Fruit fly (Drosophila melanogaster) whole organism, prepupa: Measurements from ENCODE around the gene CG14174.

ENCODE experiments used
- Blimp-1 ChIP-seq: fragments of 200-800 bp; sonication (Bioruptor generic); optimal IDR thresholded peaks from 3 replicates; lab custom pipeline; 2017; ENCODE audit warnings: missing biosample characterization, missing genetic modification characterization, mild to moderate bottlenecking, moderate library complexity, missing genetic modification reagents
- CG10669 ChIP-seq: fragments of 200-800 bp; sonication (Bioruptor generic); optimal IDR thresholded peaks from 3 replicates; lab custom pipeline; 2018; ENCODE audit warnings: missing biosample characterization, mild to moderate bottlenecking, missing genetic modification characterization, moderate library complexity
- CG11294 ChIP-seq: fragments of 200-800 bp; sonication (Bioruptor generic); IDR thresholded peaks from 2 replicates; pipeline ENCODE4 v1.3.6; 2022; ENCODE audit warnings: missing biosample characterization, missing genetic modification characterization
- CG11762 ChIP-seq: fragments of 200-800 bp; sonication (Bioruptor generic); optimal IDR thresholded peaks from 3 replicates; lab custom pipeline; 2016; ENCODE audit warnings: missing biosample characterization, missing genetic modification characterization; ENCODE audit not compliant: insufficient read depth
- CG15336 ChIP-seq: fragments of 200-800 bp; sonication (Bioruptor generic); IDR thresholded peaks from 2 replicates; pipeline ENCODE4 v1.3.6; 2022; ENCODE audit warnings: missing biosample characterization, missing genetic modification characterization
- CG16779 ChIP-seq: fragments of 200-800 bp; sonication (Bioruptor generic); optimal IDR thresholded peaks from 3 replicates; lab custom pipeline; 2017; ENCODE audit warnings: missing biosample characterization, mild to moderate bottlenecking, missing genetic modification characterization
- CG3032 ChIP-seq: fragments of 200-800 bp; optimal IDR thresholded peaks from 2 replicates; lab custom pipeline; 2019; ENCODE audit warnings: missing biosample characterization, mild to moderate bottlenecking, missing genetic modification characterization, moderate library complexity
- CG31627 ChIP-seq: fragments of 200-800 bp; sonication (Bioruptor generic); optimal IDR thresholded peaks from 3 replicates; lab custom pipeline; 2016; ENCODE audit warnings: missing biosample characterization, missing genetic modification characterization
- CG32006 ChIP-seq: fragments of 200-800 bp; sonication (Bioruptor generic); optimal IDR thresholded peaks from 3 replicates; lab custom pipeline; 2017; ENCODE audit warnings: missing biosample characterization, mild to moderate bottlenecking, missing genetic modification characterization
- CG34406 ChIP-seq: fragments of 200-800 bp; sonication (Bioruptor generic); optimal IDR thresholded peaks from 3 replicates; lab custom pipeline; 2016; ENCODE audit warnings: missing biosample characterization, missing genetic modification characterization
- CG6163 ChIP-seq: fragments of 200-800 bp; sonication (Bioruptor generic); IDR thresholded peaks from 3 replicates; pipeline ENCODE4 v1.3.6; 2022; ENCODE audit warnings: missing biosample characterization, missing genetic modification characterization
- CG6276 ChIP-seq: fragments of 200-800 bp; sonication (Bioruptor generic); optimal IDR thresholded peaks from 2 replicates; lab custom pipeline; 2017; ENCODE audit warnings: missing biosample characterization, mild to moderate bottlenecking, missing genetic modification characterization
- CG6792 ChIP-seq: fragments of 200-800 bp; sonication (Bioruptor generic); optimal IDR thresholded peaks from 3 replicates; lab custom pipeline; 2016; ENCODE audit warnings: missing biosample characterization, missing genetic modification characterization
- CG6808 ChIP-seq: fragments of 200-800 bp; sonication (Bioruptor generic); optimal IDR thresholded peaks from 3 replicates; lab custom pipeline; 2017; ENCODE audit warnings: missing biosample characterization, missing genetic modification characterization, mild to moderate bottlenecking, moderate library complexity, missing genetic modification reagents
- CG6854 ChIP-seq: fragments of 200-800 bp; sonication (Bioruptor generic); optimal IDR thresholded peaks from 2 replicates; lab custom pipeline; 2017; ENCODE audit warnings: missing biosample characterization, mild to moderate bottlenecking, missing genetic modification characterization
- CG8319 ChIP-seq: fragments of 200-800 bp; sonication (Bioruptor generic); optimal IDR thresholded peaks from 3 replicates; lab custom pipeline; 2016; ENCODE audit warnings: missing biosample characterization, missing genetic modification characterization
- CG9139 ChIP-seq: fragments of 200-800 bp; sonication (Bioruptor generic); optimal IDR thresholded peaks from 3 replicates; lab custom pipeline; 2017; ENCODE audit warnings: missing biosample characterization, mild to moderate bottlenecking, missing genetic modification characterization
- Eip75B ChIP-seq: fragments of 200-800 bp; sonication (Bioruptor generic); optimal IDR thresholded peaks from 3 replicates; lab custom pipeline; 2016; ENCODE audit warnings: missing biosample characterization, missing genetic modification characterization
- Eip78C ChIP-seq: fragments of 200-800 bp; sonication (Bioruptor generic); peaks from one replicate; lab custom pipeline; 2016; ENCODE audit warnings: missing biosample characterization, missing genetic modification characterization
- Eip93F ChIP-seq: fragments of 200-800 bp; sonication (Bioruptor generic); optimal IDR thresholded peaks from 2 replicates; lab custom pipeline; 2016; ENCODE audit warnings: missing biosample characterization, mild to moderate bottlenecking, missing genetic modification characterization
- Ets21C ChIP-seq: fragments of 200-800 bp; sonication (Bioruptor generic); optimal IDR thresholded peaks from 3 replicates; lab custom pipeline; 2016; ENCODE audit warnings: missing biosample characterization, missing genetic modification characterization
- Ets96B ChIP-seq: fragments of 200-800 bp; optimal IDR thresholded peaks from 2 replicates; lab custom pipeline; 2019; ENCODE audit warnings: missing biosample characterization, mild to moderate bottlenecking, missing genetic modification characterization, moderate library complexity
- Gug ChIP-seq: fragments of 200-800 bp; sonication (Bioruptor generic); IDR thresholded peaks from 2 replicates; pipeline ENCODE4 v1.3.6; 2022; ENCODE audit warnings: missing biosample characterization, missing genetic modification characterization
- Hr38 ChIP-seq: sonication (Bioruptor generic); optimal IDR thresholded peaks from 2 replicates; lab custom pipeline; 2016; ENCODE audit warnings: missing biosample characterization, missing genetic modification characterization
- Hr39 ChIP-seq: fragments of 200-800 bp; sonication (Bioruptor generic); optimal IDR thresholded peaks from 2 replicates; lab custom pipeline; 2016; ENCODE audit warnings: missing biosample characterization, missing genetic modification characterization
- Hr4 ChIP-seq: fragments of 200-800 bp; sonication (Bioruptor generic); optimal IDR thresholded peaks from 3 replicates; lab custom pipeline; 2016; ENCODE audit warnings: missing biosample characterization, missing genetic modification characterization
- Met ChIP-seq: fragments of 200-800 bp; sonication (Bioruptor generic); optimal IDR thresholded peaks from 3 replicates; lab custom pipeline; 2016; ENCODE audit warnings: missing biosample characterization, missing genetic modification characterization
- Smox ChIP-seq: fragments of 200-800 bp; sonication (Bioruptor generic); optimal IDR thresholded peaks from 3 replicates; lab custom pipeline; 2016; ENCODE audit warnings: missing biosample characterization, missing genetic modification characterization
- Sox15 ChIP-seq: fragments of 200-800 bp; sonication (Bioruptor generic); optimal IDR thresholded peaks from 3 replicates; lab custom pipeline; 2016; ENCODE audit warnings: missing biosample characterization, missing genetic modification characterization
- achi ChIP-seq: fragments of 200-800 bp; sonication (Bioruptor generic); optimal IDR thresholded peaks from 3 replicates; lab custom pipeline; 2016; ENCODE audit warnings: missing biosample characterization, missing genetic modification characterization
- cyc ChIP-seq: fragments of 200-800 bp; sonication (Bioruptor generic); optimal IDR thresholded peaks from 3 replicates; lab custom pipeline; 2016; ENCODE audit warnings: missing biosample characterization, missing genetic modification characterization
- dac ChIP-seq: fragments of 200-800 bp; sonication (Bioruptor generic); optimal IDR thresholded peaks from 2 replicates; lab custom pipeline; 2017; ENCODE audit warnings: missing biosample characterization, mild to moderate bottlenecking, missing genetic modification characterization
- dsx ChIP-seq: fragments of 200-800 bp; optimal IDR thresholded peaks from 3 replicates; lab custom pipeline; 2019; ENCODE audit warnings: missing biosample characterization, mild to moderate bottlenecking, missing genetic modification characterization, moderate library complexity; ENCODE audit not compliant: poor library complexity, severe bottlenecking
- eg ChIP-seq: fragments of 200-800 bp; sonication (Bioruptor generic); IDR thresholded peaks from 3 replicates; pipeline ENCODE4 v1.3.6; 2022; ENCODE audit warnings: missing biosample characterization, missing genetic modification characterization
- esn ChIP-seq: fragments of 200-800 bp; sonication (Bioruptor generic); optimal IDR thresholded peaks from 2 replicates; lab custom pipeline; 2016; ENCODE audit warnings: missing biosample characterization, mild to moderate bottlenecking, missing genetic modification characterization, moderate library complexity
- fkh ChIP-seq: fragments of 200-800 bp; sonication (Bioruptor generic); optimal IDR thresholded peaks from 3 replicates; lab custom pipeline; 2017; ENCODE audit warnings: missing biosample characterization, mild to moderate bottlenecking, missing genetic modification characterization, moderate library complexity
- lz ChIP-seq: fragments of 200-800 bp; sonication (Bioruptor generic); optimal IDR thresholded peaks from 3 replicates; lab custom pipeline; 2016; ENCODE audit warnings: missing biosample characterization, missing genetic modification characterization
- net ChIP-seq: fragments of 200-800 bp; sonication (Bioruptor generic); optimal IDR thresholded peaks from 3 replicates; lab custom pipeline; 2016; ENCODE audit warnings: missing biosample characterization, missing genetic modification characterization
- pdm3 ChIP-seq: fragments of 200-800 bp; sonication (Bioruptor generic); optimal IDR thresholded peaks from 3 replicates; lab custom pipeline; 2016; ENCODE audit warnings: missing biosample characterization, missing genetic modification characterization
- salr ChIP-seq, 2 experiments: fragments of 200-800 bp; sonication (Bioruptor generic); optimal IDR thresholded peaks; 3 replicates each; lab custom pipeline; 2016 to 2018; ENCODE audit warnings: missing biosample characterization in 2 of 2, missing genetic modification characterization in 2 of 2, mild to moderate bottlenecking in 1 of 2
- ss ChIP-seq, 2 experiments: fragments of 200-800 bp; sonication (Bioruptor generic); optimal IDR thresholded peaks; 2 replicates in 1 of 2; 3 replicates in 1 of 2; lab custom pipeline; 2017 to 2018; ENCODE audit warnings: mild to moderate bottlenecking in 2 of 2, missing biosample characterization in 2 of 2, missing genetic modification characterization in 2 of 2, moderate library complexity in 1 of 2
- topi ChIP-seq: fragments of 200-800 bp; sonication (Bioruptor generic); optimal IDR thresholded peaks from 3 replicates; lab custom pipeline; 2016; ENCODE audit warnings: missing biosample characterization, missing genetic modification characterization
- vri ChIP-seq: fragments of 200-800 bp; sonication (Bioruptor generic); optimal IDR thresholded peaks from 3 replicates; lab custom pipeline; 2016; ENCODE audit warnings: missing biosample characterization, mild to moderate bottlenecking, missing genetic modification characterization

CG14174 gene

dm6 chr3L:9692892-9693551 lies 26.1 kb upstream of the CG14174 start (continued):
- TF ChIP-seq cyc (GFP tag; lab: Kevin White, UChicago) (peak; percentile 96), CG32006 (GFP tag; lab: Kevin White, UChicago) (peak; percentile 98), esn (GFP tag; lab: Kevin White, UChicago) (peak; percentile 98), CG8319 (GFP tag; lab: Kevin White, UChicago) (peak; percentile 90), CG6792 (GFP tag; lab: Kevin White, UChicago) (peak; percentile 96), dsx (GFP tag; lab: Kevin White, UChicago) (peak; percentile 81), Ets96B (tag; lab: Kevin White, UChicago) (peak; percentile 89), CG11762 (peak; percentile 92), dac (GFP tag; lab: Kevin White, UChicago) (peak; percentile 92), Sox15 (peak; percentile 95), lz (peak; percentile 97), Hr4 (GFP tag; lab: Kevin White, UChicago) (peak; percentile 96), CG6854 (GFP tag; lab: Kevin White, UChicago) (peak; percentile 78), CG6808 (GFP tag; lab: Kevin White, UChicago) (peak; percentile 95), Eip78C (GFP tag; lab: Kevin White, UChicago) (peak; percentile 99), pdm3 (GFP tag; lab: Kevin White, UChicago) (peak; percentile 96), net (GFP tag; lab: Kevin White, UChicago) (peak; percentile 96), CG15336 (GFP tag; lab: Robert Waterston, UW) (peak; percentile 83), Ets21C (GFP tag; lab: Kevin White, UChicago) (peak; percentile 95), CG9139 (peak; percentile 83), Eip75B (GFP tag; lab: Kevin White, UChicago) (peak; percentile 97), CG34406 (GFP tag; lab: Kevin White, UChicago) (peak; percentile 94), Smox (GFP tag; lab: Kevin White, UChicago) (peak; percentile 95), Met (GFP tag; lab: Kevin White, UChicago) (peak; percentile 96), CG6163 (GFP tag; lab: Robert Waterston, UW) (peak; percentile 77), topi (GFP tag; lab: Kevin White, UChicago) (peak; percentile 97), CG3032 (peak; percentile 93), achi (GFP tag; lab: Kevin White, UChicago) (peak; percentile 94), Hr38 (GFP tag; lab: Kevin White, UChicago) (peak; percentile 33), salr (GFP tag; optimal IDR thresholded peaks at IDR 0.05; lab: Kevin White, UChicago) (peak; percentile 76 to 97), Gug (GFP tag; lab: Robert Waterston, UW) (peak; percentile 80; the same call in 1 of the 2 replicates), CG10669 (GFP tag; lab: Kevin White, UChicago) (peak; percentile 90)

dm6 chr3L:9693552-9694133 lies 25.5 kb upstream of the CG14174 start:
- TF ChIP-seq CG15336 (GFP tag; lab: Robert Waterston, UW) (peak; percentile 27; the same call in 1 of the 2 replicates), CG11762 (no peak), Hr4 (GFP tag; lab: Kevin White, UChicago) (no peak), achi (GFP tag; lab: Kevin White, UChicago) (peak; percentile 18), CG3032 (no peak), CG11294 (GFP tag; lab: Robert Waterston, UW) (no peak), eg (GFP tag; lab: Robert Waterston, UW) (peak; percentile 41; the same call in 1 of the 3 replicates), net (GFP tag; lab: Kevin White, UChicago) (no peak), Gug (GFP tag; lab: Robert Waterston, UW) (no peak), dsx (GFP tag; lab: Kevin White, UChicago) (no peak), Eip75B (GFP tag; lab: Kevin White, UChicago) (no peak), Ets96B (tag; lab: Kevin White, UChicago) (no peak), pdm3 (GFP tag; lab: Kevin White, UChicago) (no peak), topi (GFP tag; lab: Kevin White, UChicago) (no peak), Ets21C (GFP tag; lab: Kevin White, UChicago) (no peak), CG6163 (GFP tag; lab: Robert Waterston, UW) (peak; percentile 24; the same call in 1 of the 3 replicates), CG31627 (GFP tag; lab: Kevin White, UChicago) (no peak), esn (GFP tag; lab: Kevin White, UChicago) (no peak), Eip93F (no peak), Blimp-1 (no peak), CG16779 (tag; lab: Kevin White, UChicago) (no peak), CG6808 (GFP tag; lab: Kevin White, UChicago) (no peak), vri (GFP tag; lab: Kevin White, UChicago) (no peak), ss (GFP tag; optimal IDR thresholded peaks at IDR 0.05; lab: Kevin White, UChicago) (no peak), Hr39 (no peak), salr (GFP tag; optimal IDR thresholded peaks at IDR 0.05; lab: Kevin White, UChicago) (no peak), lz (no peak), CG34406 (GFP tag; lab: Kevin White, UChicago) (no peak), CG6276 (GFP tag; lab: Kevin White, UChicago) (peak; percentile 2), Met (GFP tag; lab: Kevin White, UChicago) (no peak), fkh (GFP tag; lab: Kevin White, UChicago) (peak; percentile 24), CG10669 (GFP tag; lab: Kevin White, UChicago) (no peak)
